Worm (Caenorhabditis elegans) whole organism, L4/young adult: ENCODE measurements around the gene srx-115.

Experiments used
- W03F9.2 ChIP-seq: fragments of 150-350 bp; optimal IDR thresholded peaks from 2 replicates; lab custom pipeline; 2014; ENCODE audit warnings: missing biosample characterization, missing genetic modification characterization
- dao-5 ChIP-seq: sonication (generic microtip); optimal IDR thresholded peaks from 2 replicates; lab custom pipeline; 2016; ENCODE audit warnings: missing genotype, missing genetic modification characterization, moderate library complexity, missing compliant biosample characterization
- him-1 ChIP-seq: sonication (generic microtip); optimal IDR thresholded peaks from 2 replicates; lab custom pipeline; 2016; ENCODE audit warnings: missing genotype, missing genetic modification reagents, missing genetic modification characterization, missing compliant biosample characterization

- TF ChIP-seq dao-5 (tag; lab: Kevin White, UChicago), result no peak
- no peak for TF ChIP-seq W03F9.2 (tag; lab: Kevin White, UChicago)
- no peak for TF ChIP-seq him-1 (tag; lab: Kevin White, UChicago)
Measured at ce11 chrV:8769154-8769553, 2.5 kb upstream of the srx-115 start.
